Worm (Caenorhabditis elegans) whole organism, young adult: ENCODE data around the gene clec-251.

Experiments used
- B0035.1 ChIP-seq: sonication (generic microtip); optimal IDR thresholded peaks from 2 replicates; lab custom pipeline; 2016; ENCODE audit warnings: missing genetic modification characterization, mild to moderate bottlenecking, missing compliant biosample characterization, missing genotype, missing genetic modification reagents
- B0261.1 ChIP-seq: sonication (generic microtip); optimal IDR thresholded peaks from 2 replicates; lab custom pipeline; 2016; ENCODE audit warnings: mild to moderate bottlenecking, missing genetic modification characterization, moderate library complexity, missing compliant biosample characterization
- B0336.3 ChIP-seq: fragments of 200-800 bp; sonication (Bioruptor generic); IDR thresholded peaks from 2 replicates; pipeline ENCODE4 v1.3.6; 2022; ENCODE audit warnings: missing genetic modification characterization, missing compliant biosample characterization
- C17E4.6 ChIP-seq: fragments of 200-800 bp; sonication (Bioruptor generic); IDR thresholded peaks from 2 replicates; pipeline ENCODE4 v1.3.6; 2022; ENCODE audit warnings: missing genetic modification reagents, missing genetic modification characterization, missing compliant biosample characterization
- F10E7.11 ChIP-seq: sonication (generic microtip); optimal IDR thresholded peaks from 2 replicates; lab custom pipeline; 2017; ENCODE audit warnings: mild to moderate bottlenecking, missing genetic modification characterization, moderate library complexity, missing compliant biosample characterization
- F22D6.2 ChIP-seq: sonication (generic microtip); optimal IDR thresholded peaks from 2 replicates; lab custom pipeline; 2016; ENCODE audit warnings: mild to moderate bottlenecking, missing genetic modification characterization, missing compliant biosample characterization
- F39B2.1 ChIP-seq: fragments of 200-800 bp; sonication (Bioruptor generic); IDR thresholded peaks from 2 replicates; pipeline ENCODE4 v1.3.6; 2022; ENCODE audit warnings: missing genetic modification reagents, missing genetic modification characterization, missing compliant biosample characterization
- F55B11.4 ChIP-seq: sonication (generic microtip); optimal IDR thresholded peaks from 2 replicates; lab custom pipeline; 2016; ENCODE audit warnings: missing compliant biosample characterization, missing genetic modification characterization, borderline replicate concordance; ENCODE audit not compliant: insufficient read depth
- K12H6.12 ChIP-seq: fragments of 200-800 bp; sonication (Bioruptor generic); optimal IDR thresholded peaks from 2 replicates; lab custom pipeline; 2018; ENCODE audit warnings: mild to moderate bottlenecking, missing genetic modification characterization, missing compliant biosample characterization
- T07F8.4 ChIP-seq: sonication (generic microtip); optimal IDR thresholded peaks from 2 replicates; lab custom pipeline; 2016; ENCODE audit warnings: mild to moderate bottlenecking, missing genetic modification characterization, moderate library complexity, missing compliant biosample characterization
- T26A5.8 ChIP-seq: sonication (generic microtip); optimal IDR thresholded peaks from 2 replicates; lab custom pipeline; 2016; ENCODE audit warnings: missing genetic modification characterization, missing compliant biosample characterization
- Y95B8A.8 ChIP-seq: fragments of 200-800 bp; sonication (Bioruptor generic); IDR thresholded peaks from 2 replicates; pipeline ENCODE4 v1.3.6; 2022; ENCODE audit warnings: missing genetic modification reagents, missing genetic modification characterization, missing compliant biosample characterization
- akir-1 ChIP-seq: fragments of 200-800 bp; sonication (Bioruptor generic); optimal IDR thresholded peaks from 2 replicates; lab custom pipeline; 2018; ENCODE audit warnings: mild to moderate bottlenecking, missing genetic modification characterization, moderate library complexity, missing compliant biosample characterization
- ama-1 ChIP-seq, 3 experiments: fragments of 150-350 bp in 1 of 3; sonication (generic microtip) in 2 of 3; optimal IDR thresholded peaks; 2 replicates each; lab custom pipeline; 2014 to 2018; ENCODE audit warnings: missing biosample characterization in 2 of 3, missing genetic modification characterization in 2 of 3, missing genetic modification reagents in 2 of 3
- attf-5 ChIP-seq: fragments of 200-800 bp; sonication (Bioruptor generic); optimal IDR thresholded peaks from 2 replicates; lab custom pipeline; 2018; ENCODE audit warnings: mild to moderate bottlenecking, missing genetic modification characterization, missing compliant biosample characterization
- attf-6 ChIP-seq: fragments of 200-800 bp; sonication (Bioruptor generic); IDR thresholded peaks from 2 replicates; pipeline ENCODE4 v1.3.6; 2022; ENCODE audit warnings: missing genetic modification reagents, missing genetic modification characterization, missing compliant biosample characterization
- cebp-1 ChIP-seq, 2 experiments: fragments of 200-800 bp in 1 of 2; sonication (Bioruptor generic) in 1 of 2; sonication (generic microtip) in 1 of 2; IDR thresholded peaks in 1 of 2; optimal IDR thresholded peaks in 1 of 2; 2 replicates each; pipeline versions ENCODE4 v1.3.6 to Lab custom; 2017 to 2022; ENCODE audit warnings: missing compliant biosample characterization in 2 of 2, missing genetic modification characterization in 2 of 2, mild to moderate bottlenecking in 1 of 2, missing genetic modification reagents in 1 of 2, moderate library complexity in 1 of 2
- ceh-79 ChIP-seq: sonication (generic microtip); optimal IDR thresholded peaks from 2 replicates; lab custom pipeline; 2017; ENCODE audit warnings: mild to moderate bottlenecking, missing genetic modification characterization, missing compliant biosample characterization
- dox-1 ChIP-seq: fragments of 200-800 bp; sonication (Bioruptor generic); IDR thresholded peaks from 2 replicates; pipeline ENCODE4 v1.3.6; 2022; ENCODE audit warnings: missing genetic modification reagents, missing genetic modification characterization, missing compliant biosample characterization
- dpl-1 ChIP-seq: fragments of 150-350 bp; optimal IDR thresholded peaks from 2 replicates; lab custom pipeline; 2014; ENCODE audit warnings: missing biosample characterization, missing genetic modification reagents, missing genetic modification characterization
- egl-18 ChIP-seq: fragments of 200-800 bp; sonication (Bioruptor generic); IDR thresholded peaks from 2 replicates; pipeline ENCODE4 v1.3.6; 2022; ENCODE audit warnings: missing genetic modification reagents, missing genetic modification characterization, missing compliant biosample characterization
- hmg-1.2 ChIP-seq: fragments of 200-800 bp; sonication (Bioruptor generic); IDR thresholded peaks from 2 replicates; pipeline ENCODE4 v1.3.6; 2022; ENCODE audit warnings: missing genetic modification reagents, missing genetic modification characterization, missing compliant biosample characterization
- hmg-20 ChIP-seq: fragments of 200-800 bp; sonication (Bioruptor generic); IDR thresholded peaks from 2 replicates; pipeline ENCODE4 v1.3.6; 2022; ENCODE audit warnings: missing genetic modification reagents, missing genetic modification characterization, missing compliant biosample characterization
- lag-1 ChIP-seq: fragments of 200-800 bp; sonication (Bioruptor generic); IDR thresholded peaks from 2 replicates; pipeline ENCODE4 v1.3.6; 2022; ENCODE audit warnings: missing genetic modification reagents, missing genetic modification characterization, missing compliant biosample characterization
- let-526 ChIP-seq: fragments of 200-800 bp; sonication (Bioruptor generic); IDR thresholded peaks from 2 replicates; pipeline ENCODE4 v1.3.6; 2022; ENCODE audit warnings: missing genetic modification reagents, missing genetic modification characterization, missing compliant biosample characterization
- lin-35 ChIP-seq, 3 experiments: fragments of 150-350 bp in 2 of 3; sonication (generic microtip) in 1 of 3; optimal IDR thresholded peaks; 2 replicates each; lab custom pipeline; 2014 to 2018; ENCODE audit warnings: missing biosample characterization in 3 of 3, missing genetic modification characterization in 3 of 3, missing genetic modification reagents in 3 of 3
- madf-3 ChIP-seq: fragments of 200-800 bp; sonication (Bioruptor generic); IDR thresholded peaks from 2 replicates; pipeline ENCODE4 v1.3.6; 2022; ENCODE audit warnings: missing genetic modification reagents, missing genetic modification characterization, missing compliant biosample characterization
- mel-28 ChIP-seq: sonication (generic microtip); optimal IDR thresholded peaks from 2 replicates; lab custom pipeline; 2016; ENCODE audit warnings: borderline replicate concordance, mild to moderate bottlenecking, missing genetic modification characterization, missing compliant biosample characterization
- mxl-1 ChIP-seq: sonication (generic microtip); optimal IDR thresholded peaks from 2 replicates; lab custom pipeline; 2016; ENCODE audit warnings: missing genetic modification characterization, missing compliant biosample characterization
- nhr-80 ChIP-seq: sonication (generic microtip); optimal IDR thresholded peaks from 2 replicates; lab custom pipeline; 2016; ENCODE audit warnings: missing genetic modification characterization, missing compliant biosample characterization
- rcor-1 ChIP-seq: fragments of 200-800 bp; sonication (Bioruptor generic); IDR thresholded peaks from 2 replicates; pipeline ENCODE4 v1.3.6; 2022; ENCODE audit warnings: missing genetic modification reagents, missing genetic modification characterization, missing compliant biosample characterization
- rpc-1 ChIP-seq, 2 experiments: fragments of 150-350 bp in 1 of 2; sonication (generic microtip) in 1 of 2; optimal IDR thresholded peaks; 2 replicates each; lab custom pipeline; 2014 to 2018; ENCODE audit warnings: missing biosample characterization in 1 of 2, missing genetic modification characterization in 1 of 2, missing genetic modification reagents in 1 of 2, missing genotype in 1 of 2
- snpc-4 ChIP-seq, 5 experiments: fragments of 150-350 bp in 1 of 5; sonication (generic microtip) in 4 of 5; optimal IDR thresholded peaks; 2 replicates each; lab custom pipeline; 2014 to 2018; ENCODE audit warnings: missing genetic modification characterization in 5 of 5, missing biosample characterization in 3 of 5, antibody characterized with exemption in 2 of 5, mild to moderate bottlenecking in 2 of 5, missing compliant biosample characterization in 2 of 5, missing genotype in 2 of 5, moderate library complexity in 2 of 5, missing genetic modification reagents in 1 of 5
- tbp1 ChIP-seq: fragments of 200-800 bp; sonication (Bioruptor generic); optimal IDR thresholded peaks from 2 replicates; lab custom pipeline; 2018; ENCODE audit warnings: mild to moderate bottlenecking, missing genetic modification characterization, missing compliant biosample characterization
- tbx-9 ChIP-seq: sonication (generic microtip); optimal IDR thresholded peaks from 2 replicates; lab custom pipeline; 2016; ENCODE audit warnings: borderline replicate concordance, missing genetic modification characterization, inconsistent platforms, missing compliant biosample characterization
- xnd-1 ChIP-seq: sonication (generic microtip); optimal IDR thresholded peaks from 2 replicates; lab custom pipeline; 2016; ENCODE audit warnings: missing genotype, missing genetic modification reagents, missing genetic modification characterization, missing compliant biosample characterization
- zfh-2 ChIP-seq: fragments of 200-800 bp; sonication (Bioruptor generic); conservative IDR thresholded peaks from 2 replicates; pipeline ENCODE4 v1.3.6; 2022; ENCODE audit warnings: missing genetic modification reagents, missing genetic modification characterization, missing compliant biosample characterization
- zim-3 ChIP-seq: sonication (generic microtip); optimal IDR thresholded peaks from 2 replicates; lab custom pipeline; 2017; ENCODE audit warnings: mild to moderate bottlenecking, missing genetic modification characterization, moderate library complexity, missing compliant biosample characterization

The clec-251 gene

DNA sequence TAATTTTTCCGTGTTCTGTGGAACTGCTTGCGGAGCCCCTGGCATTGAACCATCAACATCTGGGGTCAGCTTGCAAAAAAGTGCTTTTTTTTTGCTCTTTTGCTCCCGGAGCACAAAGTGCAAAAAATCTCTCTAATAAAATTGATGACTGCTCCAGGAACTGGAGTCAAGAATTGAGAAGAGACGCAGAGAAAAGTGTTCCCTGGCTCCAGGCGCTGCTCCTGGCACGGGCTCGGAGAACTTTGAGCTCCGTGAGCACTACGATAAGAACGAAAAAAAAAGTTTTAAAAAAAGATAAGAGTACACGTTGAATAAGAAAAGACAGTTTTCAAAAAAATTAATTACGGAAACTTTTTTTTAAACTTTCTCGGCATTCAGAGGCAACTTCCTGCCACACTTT is 36.0 kb upstream of the clec-251 start:
- TF ChIP-seq T26A5.8 (tag; lab: Kevin White, UChicago), result no peak
- TF ChIP-seq akir-1 (GFP tag; lab: Kevin White, UChicago), result no peak
- TF ChIP-seq attf-6 (GFP tag; lab: Robert Waterston, UW), result no peak
- no peak for TF ChIP-seq F10E7.11 (tag; lab: Kevin White, UChicago)
- TF ChIP-seq snpc-4 (GFP tag; optimal IDR thresholded peaks at IDR 0.05; lab: Kevin White, UChicago), result no peak
- TF ChIP-seq snpc-4 (tag; optimal IDR thresholded peaks at IDR 0.05; lab: Kevin White, UChicago), result peak in 1 of 4 experiments; percentile 15
- TF ChIP-seq egl-18 (GFP tag; lab: Robert Waterston, UW), result no peak
- TF ChIP-seq cebp-1 (GFP tag; IDR thresholded peaks at IDR 0.05; lab: Robert Waterston, UW), result no peak
- TF ChIP-seq cebp-1 (tag; optimal IDR thresholded peaks at IDR 0.05; lab: Kevin White, UChicago), result peak; percentile 32
- no peak for TF ChIP-seq F22D6.2
- no peak for TF ChIP-seq T07F8.4 (tag; lab: Kevin White, UChicago)
- peak; percentile 48 for TF ChIP-seq zfh-2 (GFP tag; lab: Robert Waterston, UW)
- TF ChIP-seq hmg-20, result no peak
- peak; percentile 61 for TF ChIP-seq dox-1 (GFP tag; lab: Robert Waterston, UW)
- TF ChIP-seq C17E4.6 (GFP tag; lab: Robert Waterston, UW), result no peak
- TF ChIP-seq rcor-1 (GFP tag; lab: Robert Waterston, UW), result no peak
- TF ChIP-seq B0035.1 (tag; lab: Kevin White, UChicago), result no peak
- peak; percentile 76 for TF ChIP-seq nhr-80 (tag; lab: Kevin White, UChicago)
- TF ChIP-seq lin-35 (GFP tag; optimal IDR thresholded peaks at IDR 0.05; lab: Kevin White, UChicago), result peak in 1 of 3 experiments; percentile 15
- no peak for TF ChIP-seq Y95B8A.8 (GFP tag; lab: Robert Waterston, UW)
- peak; percentile 27; the same call in 1 of the 2 replicates for TF ChIP-seq hmg-1.2 (GFP tag; lab: Robert Waterston, UW)

DNA sequence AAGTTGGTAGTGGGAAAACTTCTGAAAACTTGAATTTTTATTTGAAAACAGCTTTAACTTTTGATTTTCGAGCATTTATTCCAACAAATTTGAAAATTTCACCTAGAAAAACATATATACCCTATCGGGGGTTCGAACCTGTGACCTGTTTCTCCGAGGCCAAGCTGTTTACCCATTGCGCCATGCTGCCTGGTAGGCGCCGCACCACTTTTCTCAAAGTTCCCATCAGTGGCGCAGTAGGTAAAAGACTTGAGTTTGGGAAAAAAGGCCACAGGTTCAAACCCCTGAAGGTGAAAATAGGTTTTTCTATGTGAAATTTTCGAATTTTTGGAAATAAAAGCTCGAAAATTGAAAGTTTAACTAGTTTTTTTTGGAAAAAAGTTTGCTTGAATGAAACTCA is 33.8 kb upstream of the clec-251 start:
- TF ChIP-seq B0336.3 (GFP tag; lab: Robert Waterston, UW) (no peak), dpl-1 (GFP tag; lab: Kevin White, UChicago) (no peak), madf-3 (GFP tag; lab: Robert Waterston, UW) (no peak), mxl-1 (tag; lab: Kevin White, UChicago) (no peak), tbp1 (GFP tag; lab: Kevin White, UChicago) (peak; percentile 73), let-526 (no peak), F55B11.4 (tag; lab: Kevin White, UChicago) (no peak), B0261.1 (tag; lab: Kevin White, UChicago) (peak; percentile 3), zim-3 (no peak), attf-5 (GFP tag; lab: Kevin White, UChicago) (no peak), xnd-1 (tag; lab: Kevin White, UChicago) (no peak), tbx-9 (tag; lab: Kevin White, UChicago) (no peak), mel-28 (tag; lab: Kevin White, UChicago) (no peak), rpc-1 (optimal IDR thresholded peaks at IDR 0.05; lab: Kevin White, UChicago) (peak; percentile 25), rpc-1 (tag; optimal IDR thresholded peaks at IDR 0.05; lab: Kevin White, UChicago) (peak; percentile 68), egl-18 (GFP tag; lab: Robert Waterston, UW) (no peak), lag-1 (GFP tag; lab: Robert Waterston, UW) (no peak), ama-1 (optimal IDR thresholded peaks at IDR 0.05; lab: Kevin White, UChicago) (no peak), ama-1 (GFP tag; optimal IDR thresholded peaks at IDR 0.05; lab: Kevin White, UChicago) (no peak), ceh-79 (tag; lab: Kevin White, UChicago) (no peak), F39B2.1 (GFP tag; lab: Robert Waterston, UW) (no peak), K12H6.12 (tag; lab: Kevin White, UChicago) (no peak)
